Worm (Caenorhabditis elegans): ENCODE data around the gene nhr-52.

ce11 chrV:15664053-15664661 is 13.2 kb upstream of the nhr-52 start:
- TF ChIP-seq gmeb-1 (tag; optimal IDR thresholded peaks at IDR 0.05) (peak; percentile 15), aly-2 (tag; optimal IDR thresholded peaks at IDR 0.05) (no peak), mab-5 (tag; optimal IDR thresholded peaks at IDR 0.05) (no peak), nhr-11 (tag; optimal IDR thresholded peaks at IDR 0.05) (no peak), nhr-10 (tag; optimal IDR thresholded peaks at IDR 0.05) (no peak), lin-13 (GFP tag; optimal IDR thresholded peaks at IDR 0.05) (no peak), mdl-1 (tag; optimal IDR thresholded peaks at IDR 0.05) (no peak), unc-62 (GFP tag; optimal IDR thresholded peaks at IDR 0.05) (no peak), nhr-237 (tag; optimal IDR thresholded peaks at IDR 0.05) (no peak), skn-1 (tag; optimal IDR thresholded peaks at IDR 0.05) (no peak), crh-2 (tag; optimal IDR thresholded peaks at IDR 0.05) (peak; percentile 47), ztf-11 (tag; optimal IDR thresholded peaks at IDR 0.05) (no peak)

Data from whole organism, L2 larva.